Worm (Caenorhabditis elegans): ENCODE data around the gene acp-3.

DNA sequence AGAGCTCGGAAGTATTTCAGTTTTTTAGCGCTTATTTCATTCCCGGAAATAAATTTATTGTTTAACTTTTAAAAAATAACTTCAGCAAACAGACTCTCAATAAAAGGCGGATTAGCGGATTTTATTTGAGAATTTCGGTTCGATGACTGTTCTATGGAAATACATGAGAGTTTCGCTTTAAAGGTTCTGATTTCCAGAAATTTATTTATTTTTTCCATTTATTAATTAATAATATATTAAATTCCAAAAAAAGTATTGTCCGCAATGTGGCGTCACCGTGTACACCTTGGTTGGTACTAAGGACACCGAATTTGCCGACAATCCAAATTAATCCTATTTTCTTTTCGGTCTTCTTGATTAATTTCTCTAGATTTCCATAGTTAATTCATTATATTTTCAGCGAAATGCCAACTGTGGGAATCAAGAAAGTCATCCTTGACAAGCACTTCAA, 27.5 kb upstream of the acp-3 start, which contains the start of gene fars-3:
- TF ChIP-seq ets-7 (tag; optimal IDR thresholded peaks at IDR 0.05) = no peak
- TF ChIP-seq ama-1 (optimal IDR thresholded peaks at IDR 0.05) = no peak

Measured in whole organism, early embryonic.